Fruit fly (Drosophila melanogaster): ENCODE data around the gene MFS3.

Gene MFS3

dm6 chr2L:1177522-1177921 lies 34.5 kb downstream of the MFS3 start, which contains the start of gene CG4896 (continued):
- TF ChIP-seq CG10274 (GFP tag; optimal IDR thresholded peaks at IDR 0.05) (no peak), Dref (GFP tag; IDR thresholded peaks at IDR 0.05) (peak; percentile 94), CG9797 (GFP tag; optimal IDR thresholded peaks at IDR 0.05) (peak; percentile 14), sna (GFP tag; IDR thresholded peaks at IDR 0.05; ENCODE audit: partially characterized antibody) (0 out of 2 replicates have a peak, but pooled peaks have one; percentile 48), jing (GFP tag; optimal IDR thresholded peaks at IDR 0.05) (no peak), gcm2 (GFP tag; optimal IDR thresholded peaks at IDR 0.05) (no peak), NC2β (GFP tag; optimal IDR thresholded peaks at IDR 0.05) (no peak), Med (GFP tag) (peak; percentile 82), phol (tag; optimal IDR thresholded peaks at IDR 0.05) (peak; percentile 17), Rfx (GFP tag; IDR thresholded peaks at IDR 0.05) (peak; percentile 63), Sry-β (GFP tag; optimal IDR thresholded peaks at IDR 0.05) (no peak), Dbx (GFP tag; IDR thresholded peaks at IDR 0.05) (0 out of 3 replicates have a peak, but pooled peaks have one; percentile 28), CG7786 (GFP tag; optimal IDR thresholded peaks at IDR 0.05) (peak; percentile 4), CG16813 (GFP tag; IDR thresholded peaks at IDR 0.05; ENCODE audit: partially characterized antibody) (peak; percentile 55; the same call in 2 of the 3 replicates), CG15514 (GFP tag; optimal IDR thresholded peaks at IDR 0.05) (peak; percentile 61), Hey (tag; optimal IDR thresholded peaks at IDR 0.05) (no peak), hbn (GFP tag; IDR thresholded peaks at IDR 0.05; ENCODE audit: partially characterized antibody) (peak; percentile 36; the same call in 1 of the 2 replicates), CG15479 (GFP tag; optimal IDR thresholded peaks at IDR 0.05) (no peak), Bgb (GFP tag; IDR thresholded peaks at IDR 0.05; ENCODE audit: partially characterized antibody) (peak; percentile 80), CG6791 (GFP tag; IDR thresholded peaks at IDR 0.05; ENCODE audit: partially characterized antibody) (peak; percentile 69), dimm (GFP tag; IDR thresholded peaks at IDR 0.05) (no peak), tna (GFP tag; IDR thresholded peaks at IDR 0.05; ENCODE audit: partially characterized antibody) (peak; percentile 26; the same call in 1 of the 2 replicates), ftz-f1 (GFP tag; optimal IDR thresholded peaks at IDR 0.05) (no peak), Doc3 (GFP tag; IDR thresholded peaks at IDR 0.05; ENCODE audit: partially characterized antibody) (peak; percentile 40; the same call in 1 of the 3 replicates), CG13287 (GFP tag; IDR thresholded peaks at IDR 0.05; ENCODE audit: partially characterized antibody) (peak; percentile 76), CG14860 (GFP tag; IDR thresholded peaks at IDR 0.05; ENCODE audit: partially characterized antibody) (peak; percentile 57; the same call in 2 of the 3 replicates), CG4617 (GFP tag; optimal IDR thresholded peaks at IDR 0.05; ENCODE audit: borderline replicate concordance) (peak; percentile 80), gfzf (GFP tag; optimal IDR thresholded peaks at IDR 0.05) (peak; percentile 40), Dp (GFP tag; optimal IDR thresholded peaks at IDR 0.05) (peak; percentile 65), CG8290 (GFP tag; optimal IDR thresholded peaks at IDR 0.05) (peak; percentile 60), CG8290 (tag; optimal IDR thresholded peaks at IDR 0.05) (peak in 1 of 2 experiments; percentile 89), MESR4 (GFP tag; optimal IDR thresholded peaks at IDR 0.05) (peak; percentile 74), Xbp1 (GFP tag; optimal IDR thresholded peaks at IDR 0.05) (peak; percentile 19), vnd (GFP tag; IDR thresholded peaks at IDR 0.05; ENCODE audit: partially characterized antibody) (peak; percentile 38; the same call in 1 of the 3 replicates), CG14050 (GFP tag; IDR thresholded peaks at IDR 0.05) (no peak), ranshi (GFP tag; IDR thresholded peaks at IDR 0.05) (no peak), zen2 (GFP tag; IDR thresholded peaks at IDR 0.05; ENCODE audit: partially characterized antibody) (peak; percentile 29; the same call in 1 of the 3 replicates), mirr (GFP tag; optimal IDR thresholded peaks at IDR 0.05) (no peak), run (tag; optimal IDR thresholded peaks at IDR 0.05) (no peak), amos (GFP tag; IDR thresholded peaks at IDR 0.05; ENCODE audit: partially characterized antibody) (peak; percentile 70), CG34376 (GFP tag; optimal IDR thresholded peaks at IDR 0.05) (peak; percentile 7), HmgZ (tag; optimal IDR thresholded peaks at IDR 0.05) (peak; percentile 37), kni (GFP tag; optimal IDR thresholded peaks at IDR 0.05) (no peak), Ptx1 (GFP tag; IDR thresholded peaks at IDR 0.05) (no peak), luna (GFP tag; optimal IDR thresholded peaks at IDR 0.05) (peak; percentile 6), Side (GFP tag; optimal IDR thresholded peaks at IDR 0.05) (no peak), MBD-R2 (GFP tag; IDR thresholded peaks at IDR 0.05) (peak; percentile 85), ci (GFP tag; IDR thresholded peaks at IDR 0.05) (peak; percentile 49; the same call in 1 of the 3 replicates), nerfin-1 (tag; optimal IDR thresholded peaks at IDR 0.05) (no peak)
